Fruit fly (Drosophila melanogaster) whole organism, pupa: ENCODE results near the gene Cyp4ae1.

Experiments used
- CG10348 ChIP-seq: fragments of 200-800 bp; sonication (Bioruptor generic); IDR thresholded peaks from 2 replicates; pipeline ENCODE4 v1.3.6; 2022; ENCODE audit warnings: missing biosample characterization, missing genetic modification characterization
- CG12605 ChIP-seq: fragments of 200-800 bp; sonication (Bioruptor generic); IDR thresholded peaks from 2 replicates; pipeline ENCODE4 v1.3.6; 2022; ENCODE audit warnings: missing biosample characterization, missing genetic modification characterization
- CG13204 ChIP-seq: fragments of 200-800 bp; sonication (Bioruptor generic); optimal IDR thresholded peaks from 2 replicates; lab custom pipeline; 2018; ENCODE audit warnings: missing biosample characterization, mild to moderate bottlenecking, missing genetic modification characterization, moderate library complexity
- CG14655 ChIP-seq: fragments of 200-800 bp; sonication (Bioruptor generic); optimal IDR thresholded peaks from 3 replicates; lab custom pipeline; 2017; ENCODE audit warnings: mild to moderate bottlenecking, missing biosample characterization, missing genetic modification reagents, missing genetic modification characterization
- CG15710 ChIP-seq: fragments of 200-800 bp; sonication (Bioruptor generic); optimal IDR thresholded peaks from 2 replicates; lab custom pipeline; 2018; ENCODE audit warnings: missing biosample characterization, mild to moderate bottlenecking, missing genetic modification characterization, moderate library complexity
- CG17806 ChIP-seq: fragments of 200-800 bp; sonication (Bioruptor generic); optimal IDR thresholded peaks from 2 replicates; lab custom pipeline; 2018; ENCODE audit warnings: missing biosample characterization, mild to moderate bottlenecking, missing genetic modification characterization, moderate library complexity
- CG32121 ChIP-seq: fragments of 200-800 bp; sonication (Bioruptor generic); IDR thresholded peaks from 2 replicates; pipeline ENCODE4 v1.3.6; 2022; ENCODE audit warnings: missing biosample characterization, missing genetic modification characterization
- CG34367 ChIP-seq: fragments of 200-800 bp; sonication (Bioruptor generic); optimal IDR thresholded peaks from 2 replicates; lab custom pipeline; 2018; ENCODE audit warnings: missing biosample characterization, mild to moderate bottlenecking, missing genetic modification characterization
- CG4496 ChIP-seq: fragments of 200-800 bp; sonication (Bioruptor generic); IDR thresholded peaks from 3 replicates; pipeline ENCODE4 v1.3.6; 2022; ENCODE audit warnings: missing biosample characterization, missing genetic modification characterization
- CG8159 ChIP-seq: fragments of 200-800 bp; sonication (Bioruptor generic); optimal IDR thresholded peaks from 3 replicates; lab custom pipeline; 2018; ENCODE audit warnings: missing biosample characterization, mild to moderate bottlenecking, missing genetic modification characterization, moderate library complexity
- CG8301 ChIP-seq: fragments of 200-800 bp; sonication (Bioruptor generic); optimal IDR thresholded peaks from 2 replicates; lab custom pipeline; 2018; ENCODE audit warnings: missing biosample characterization, mild to moderate bottlenecking, missing genetic modification characterization
- CG9948 ChIP-seq: fragments of 200-800 bp; sonication (Bioruptor generic); optimal IDR thresholded peaks from 2 replicates; lab custom pipeline; 2018; ENCODE audit warnings: missing biosample characterization, mild to moderate bottlenecking, missing genetic modification characterization, moderate library complexity
- D1 ChIP-seq: fragments of 200-800 bp; sonication (Bioruptor generic); optimal IDR thresholded peaks from 2 replicates; lab custom pipeline; 2018; ENCODE audit warnings: missing biosample characterization, mild to moderate bottlenecking, missing genetic modification characterization, moderate library complexity
- EcR ChIP-seq: fragments of 200-800 bp; sonication (Bioruptor generic); optimal IDR thresholded peaks from 3 replicates; lab custom pipeline; 2019; ENCODE audit warnings: missing biosample characterization, missing genetic modification characterization, mild to moderate bottlenecking, moderate library complexity, missing genetic modification reagents
- Ets98B ChIP-seq: fragments of 200-800 bp; sonication (Bioruptor generic); IDR thresholded peaks from 2 replicates; pipeline ENCODE4 v1.3.6; 2022; ENCODE audit warnings: missing biosample characterization, missing genetic modification characterization
- Pif1A ChIP-seq: fragments of 200-800 bp; sonication (Bioruptor generic); optimal IDR thresholded peaks from 3 replicates; lab custom pipeline; 2016; ENCODE audit warnings: missing biosample characterization, missing genetic modification characterization
- Pif1B ChIP-seq: fragments of 200-800 bp; sonication (Bioruptor generic); optimal IDR thresholded peaks from 3 replicates; lab custom pipeline; 2016; ENCODE audit warnings: missing biosample characterization, missing genetic modification characterization
- Snoo ChIP-seq: fragments of 200-800 bp; sonication (Bioruptor generic); optimal IDR thresholded peaks from 3 replicates; lab custom pipeline; 2017; ENCODE audit warnings: missing biosample characterization, mild to moderate bottlenecking, missing genetic modification characterization, inconsistent platforms
- fd96Ca ChIP-seq: fragments of 200-800 bp; sonication (Bioruptor generic); IDR thresholded peaks from 3 replicates; pipeline ENCODE4 v1.3.6; 2022; ENCODE audit warnings: missing biosample characterization, missing genetic modification characterization
- gl ChIP-seq: fragments of 200-800 bp; sonication (Bioruptor generic); optimal IDR thresholded peaks from 2 replicates; lab custom pipeline; 2018; ENCODE audit warnings: missing biosample characterization, mild to moderate bottlenecking, missing genetic modification characterization
- rn ChIP-seq: fragments of 200-800 bp; sonication (Bioruptor generic); IDR thresholded peaks from 2 replicates; pipeline ENCODE4 v1.3.6; 2022; ENCODE audit warnings: missing biosample characterization, missing genetic modification characterization

The Cyp4ae1 gene

dm6 chrX:2188888-2189287 lies 10.1 kb downstream of the Cyp4ae1 start, which contains the start of gene Mct1:
TSS of gene Mct1 (plus strand) at chrX:2189188.
- TF ChIP-seq CG12605 (GFP tag; lab: Robert Waterston, UW), result no peak
- TF ChIP-seq Snoo (tag; lab: Kevin White, UChicago), result no peak
- no peak for TF ChIP-seq CG34367 (tag; lab: Kevin White, UChicago)
- no peak for TF ChIP-seq Pif1B (GFP tag; lab: Kevin White, UChicago)
- no peak for TF ChIP-seq CG14655 (GFP tag; lab: Kevin White, UChicago)
- TF ChIP-seq D1 (tag; lab: Kevin White, UChicago), result no peak
- no peak for TF ChIP-seq CG15710 (tag; lab: Kevin White, UChicago)
- no peak for TF ChIP-seq Pif1A (GFP tag; lab: Kevin White, UChicago)
- no peak for TF ChIP-seq fd96Ca (GFP tag; lab: Robert Waterston, UW)
- TF ChIP-seq CG8159 (tag; lab: Kevin White, UChicago), result no peak
- no peak for TF ChIP-seq CG4496
- no peak for TF ChIP-seq CG32121 (GFP tag; lab: Robert Waterston, UW)
- TF ChIP-seq CG10348, result no peak
- TF ChIP-seq CG17806 (tag; lab: Kevin White, UChicago), result no peak
- TF ChIP-seq rn (GFP tag; lab: Robert Waterston, UW), result no peak
- no peak for TF ChIP-seq EcR (GFP tag; lab: Kevin White, UChicago)
- no peak for TF ChIP-seq Ets98B (GFP tag; lab: Robert Waterston, UW)
- no peak for TF ChIP-seq CG9948 (tag; lab: Kevin White, UChicago)
- TF ChIP-seq, all 21 proteins: peak for 0

- TF ChIP-seq CG14655 (GFP tag; lab: Kevin White, UChicago) (no peak), CG32121 (GFP tag; lab: Robert Waterston, UW) (no peak), CG8159 (tag; lab: Kevin White, UChicago) (no peak), CG15710 (tag; lab: Kevin White, UChicago) (no peak), CG12605 (GFP tag; lab: Robert Waterston, UW) (no peak), D1 (tag; lab: Kevin White, UChicago) (no peak), CG13204 (no peak), Pif1A (GFP tag; lab: Kevin White, UChicago) (no peak), EcR (GFP tag; lab: Kevin White, UChicago) (no peak), CG17806 (tag; lab: Kevin White, UChicago) (no peak), gl (no peak), CG8301 (tag; lab: Kevin White, UChicago) (no peak), fd96Ca (GFP tag; lab: Robert Waterston, UW) (no peak), CG9948 (tag; lab: Kevin White, UChicago) (no peak), rn (GFP tag; lab: Robert Waterston, UW) (no peak), CG10348 (no peak), Ets98B (GFP tag; lab: Robert Waterston, UW) (no peak), CG4496 (no peak), Pif1B (GFP tag; lab: Kevin White, UChicago) (no peak)
Measured at dm6 chrX:2191896-2192295, 13.1 kb downstream of the Cyp4ae1 start.

dm6 chrX:2193158-2193557 lies 14.4 kb downstream of the Cyp4ae1 start:
- TF ChIP-seq Snoo (tag; lab: Kevin White, UChicago), result no peak
- TF ChIP-seq CG15710 (tag; lab: Kevin White, UChicago), result no peak
- TF ChIP-seq CG9948 (tag; lab: Kevin White, UChicago), result no peak
- no peak for TF ChIP-seq CG13204
- TF ChIP-seq D1 (tag; lab: Kevin White, UChicago), result no peak
- no peak for TF ChIP-seq CG14655 (GFP tag; lab: Kevin White, UChicago)

- TF ChIP-seq CG4496 (no peak), Ets98B (GFP tag; lab: Robert Waterston, UW) (no peak), CG34367 (tag; lab: Kevin White, UChicago) (no peak)
Measured at dm6 chrX:2193809-2194207, 15.0 kb downstream of the Cyp4ae1 start, which contains the start of gene CG14053. TSS of gene CG14053 (minus strand) at chrX:2193909.

dm6 chrX:2194208-2195094 lies 15.6 kb downstream of the Cyp4ae1 start:
- peak; percentile 85 for TF ChIP-seq CG4496
- TF ChIP-seq CG9948 (tag; lab: Kevin White, UChicago), result no peak
- TF ChIP-seq, all 21 proteins: peak for 1

dm6 chrX:2196086-2196732 lies 17.4 kb downstream of the Cyp4ae1 start:
- TF ChIP-seq CG4496 (peak; percentile 81), gl (peak; percentile 17), CG12605 (GFP tag; lab: Robert Waterston, UW) (no peak; the same call in 1 of the 2 replicates), EcR (GFP tag; lab: Kevin White, UChicago) (peak; percentile 50), rn (GFP tag; lab: Robert Waterston, UW) (no peak), CG14655 (GFP tag; lab: Kevin White, UChicago) (peak; percentile 38), fd96Ca (GFP tag; lab: Robert Waterston, UW) (peak; percentile 74; the same call in 2 of the 3 replicates), CG15710 (tag; lab: Kevin White, UChicago) (peak; percentile 24), CG9948 (tag; lab: Kevin White, UChicago) (peak; percentile 5), CG32121 (GFP tag; lab: Robert Waterston, UW) (peak; percentile 51), Pif1A (GFP tag; lab: Kevin White, UChicago) (peak; percentile 33), Ets98B (GFP tag; lab: Robert Waterston, UW) (peak; percentile 68), Snoo (tag; lab: Kevin White, UChicago) (no peak), Pif1B (GFP tag; lab: Kevin White, UChicago) (no peak), D1 (tag; lab: Kevin White, UChicago) (no peak), CG34367 (tag; lab: Kevin White, UChicago) (no peak), CG17806 (tag; lab: Kevin White, UChicago) (peak; percentile 35), CG10348 (no peak), CG8301 (tag; lab: Kevin White, UChicago) (peak; percentile 30), CG13204 (no peak), CG8159 (tag; lab: Kevin White, UChicago) (peak; percentile 28)
- TF ChIP-seq, all 21 proteins: peak for 13
